Worm (Caenorhabditis elegans) whole organism, young adult: Measurements from ENCODE around the gene tir-1.

Source experiments
- K12H6.12 ChIP-seq: fragments of 200-800 bp; sonication (Bioruptor generic); optimal IDR thresholded peaks from 2 replicates; lab custom pipeline; 2018; ENCODE audit warnings: mild to moderate bottlenecking, missing genetic modification characterization, missing compliant biosample characterization
- ama-1 ChIP-seq, 3 experiments: fragments of 150-350 bp in 1 of 3; sonication (generic microtip) in 2 of 3; optimal IDR thresholded peaks; 2 replicates each; lab custom pipeline; 2014 to 2018; ENCODE audit warnings: missing biosample characterization in 2 of 3, missing genetic modification characterization in 2 of 3, missing genetic modification reagents in 2 of 3
- attf-3 ChIP-seq: fragments of 200-800 bp; sonication (Bioruptor generic); conservative IDR thresholded peaks from 2 replicates; pipeline ENCODE4 v1.3.6; 2022; ENCODE audit warnings: missing genetic modification reagents, missing genetic modification characterization, missing compliant biosample characterization
- die-1 ChIP-seq: sonication (generic microtip); optimal IDR thresholded peaks from 2 replicates; lab custom pipeline; 2016; ENCODE audit warnings: missing genotype, mild to moderate bottlenecking, missing genetic modification characterization, missing compliant biosample characterization
- dpl-1 ChIP-seq: fragments of 150-350 bp; optimal IDR thresholded peaks from 2 replicates; lab custom pipeline; 2014; ENCODE audit warnings: missing biosample characterization, missing genetic modification reagents, missing genetic modification characterization
- nhr-27 ChIP-seq: fragments of 200-800 bp; sonication (Bioruptor generic); optimal IDR thresholded peaks from 2 replicates; lab custom pipeline; 2018; ENCODE audit warnings: mild to moderate bottlenecking, missing genetic modification characterization, moderate library complexity, missing compliant biosample characterization
- snpc-4 ChIP-seq, 5 experiments: fragments of 150-350 bp in 1 of 5; sonication (generic microtip) in 4 of 5; optimal IDR thresholded peaks; 2 replicates each; lab custom pipeline; 2014 to 2018; ENCODE audit warnings: missing genetic modification characterization in 5 of 5, missing biosample characterization in 3 of 5, antibody characterized with exemption in 2 of 5, mild to moderate bottlenecking in 2 of 5, missing compliant biosample characterization in 2 of 5, missing genotype in 2 of 5, moderate library complexity in 2 of 5, missing genetic modification reagents in 1 of 5
- tbp1 ChIP-seq: fragments of 200-800 bp; sonication (Bioruptor generic); optimal IDR thresholded peaks from 2 replicates; lab custom pipeline; 2018; ENCODE audit warnings: mild to moderate bottlenecking, missing genetic modification characterization, missing compliant biosample characterization
- unc-130 ChIP-seq: sonication (generic microtip); optimal IDR thresholded peaks from 2 replicates; lab custom pipeline; 2016; ENCODE audit warnings: missing genetic modification reagents, missing genetic modification characterization, missing compliant biosample characterization
- ztf-3 ChIP-seq: fragments of 200-800 bp; sonication (Bioruptor generic); optimal IDR thresholded peaks from 2 replicates; lab custom pipeline; 2018; ENCODE audit warnings: mild to moderate bottlenecking, missing genetic modification characterization, missing compliant biosample characterization

DNA sequence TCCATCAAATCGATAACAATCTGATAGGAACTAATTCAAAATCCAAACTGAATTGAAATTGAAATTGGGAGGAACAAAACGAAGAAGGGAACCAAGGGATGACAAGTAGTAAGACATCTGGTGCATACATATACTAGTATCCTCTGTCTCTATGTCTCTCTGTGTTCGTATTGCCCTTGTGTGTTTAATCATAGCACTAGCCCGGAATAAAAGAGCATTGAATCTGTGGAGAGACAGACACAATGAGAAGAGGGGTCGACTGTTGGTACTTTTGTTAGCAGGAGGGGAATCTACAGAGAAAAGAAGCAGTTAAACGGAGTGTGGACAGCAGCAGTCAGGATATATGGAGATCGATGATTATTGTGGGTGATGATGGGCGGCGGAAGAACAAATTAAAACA, 14.3 kb upstream of the tir-1 start:
- TF ChIP-seq dpl-1 (GFP tag; lab: Kevin White, UChicago), result no peak
- no peak for TF ChIP-seq ztf-3 (GFP tag; lab: Kevin White, UChicago)
- no peak for TF ChIP-seq unc-130 (GFP tag; lab: Kevin White, UChicago)
- TF ChIP-seq ama-1 (optimal IDR thresholded peaks at IDR 0.05; lab: Kevin White, UChicago), result no peak
- TF ChIP-seq ama-1 (GFP tag; optimal IDR thresholded peaks at IDR 0.05; lab: Kevin White, UChicago), result no peak
- TF ChIP-seq tbp1 (GFP tag; lab: Kevin White, UChicago), result no peak
- TF ChIP-seq die-1 (tag; lab: Kevin White, UChicago), result no peak
- TF ChIP-seq nhr-27 (tag; lab: Kevin White, UChicago), result no peak
- TF ChIP-seq attf-3 (GFP tag; lab: Robert Waterston, UW), result no peak
- TF ChIP-seq K12H6.12 (tag; lab: Kevin White, UChicago), result no peak
- no peak for TF ChIP-seq snpc-4 (GFP tag; optimal IDR thresholded peaks at IDR 0.05; lab: Kevin White, UChicago)
- no peak for TF ChIP-seq snpc-4 (tag; optimal IDR thresholded peaks at IDR 0.05; lab: Kevin White, UChicago)
